Fruit fly (Drosophila melanogaster) whole organism: ENCODE data around the gene CG3546.

Experiments
- CG8478 ChIP-seq: fragments of >200 bp; optimal IDR thresholded peaks from 2 replicates; lab custom pipeline; 2018; ENCODE audit warnings: inconsistent platforms
- Dll ChIP-seq: fragments of >200 bp; optimal IDR thresholded peaks from 2 replicates; lab custom pipeline; 2017
- EcR ChIP-seq, 2 experiments: fragments of >200 bp; optimal IDR thresholded peaks; 2 replicates each; lab custom pipeline; 2017; ENCODE audit warnings: missing biosample characterization in 2 of 2, missing genetic modification characterization in 2 of 2, missing genetic modification reagents in 2 of 2
- pan ChIP-seq: fragments of >200 bp; optimal IDR thresholded peaks from 2 replicates; lab custom pipeline; 2017
- psq ChIP-seq: fragments of >200 bp; optimal IDR thresholded peaks from 2 replicates; lab custom pipeline; 2017
- usp ChIP-seq: fragments of >200 bp; optimal IDR thresholded peaks from 2 replicates; lab custom pipeline; 2017; ENCODE audit warnings: missing biosample characterization, missing genetic modification characterization, mixed read lengths

The CG3546 gene

dm6 chrX:4557772-4558171, at the start of gene CG3546:
TSS of gene CG3546 (plus strand) at chrX:4558072.
- TF ChIP-seq usp (GFP tag; lab: Kevin White, UChicago): no peak
- TF ChIP-seq EcR (GFP tag; optimal IDR thresholded peaks at IDR 0.05; lab: Kevin White, UChicago): no peak
- TF ChIP-seq Dll (lab: Kevin White, UChicago): no peak
- TF ChIP-seq pan (lab: Kevin White, UChicago): no peak
- TF ChIP-seq CG8478 (lab: Kevin White, UChicago): no peak
- TF ChIP-seq psq: no peak

DNA sequence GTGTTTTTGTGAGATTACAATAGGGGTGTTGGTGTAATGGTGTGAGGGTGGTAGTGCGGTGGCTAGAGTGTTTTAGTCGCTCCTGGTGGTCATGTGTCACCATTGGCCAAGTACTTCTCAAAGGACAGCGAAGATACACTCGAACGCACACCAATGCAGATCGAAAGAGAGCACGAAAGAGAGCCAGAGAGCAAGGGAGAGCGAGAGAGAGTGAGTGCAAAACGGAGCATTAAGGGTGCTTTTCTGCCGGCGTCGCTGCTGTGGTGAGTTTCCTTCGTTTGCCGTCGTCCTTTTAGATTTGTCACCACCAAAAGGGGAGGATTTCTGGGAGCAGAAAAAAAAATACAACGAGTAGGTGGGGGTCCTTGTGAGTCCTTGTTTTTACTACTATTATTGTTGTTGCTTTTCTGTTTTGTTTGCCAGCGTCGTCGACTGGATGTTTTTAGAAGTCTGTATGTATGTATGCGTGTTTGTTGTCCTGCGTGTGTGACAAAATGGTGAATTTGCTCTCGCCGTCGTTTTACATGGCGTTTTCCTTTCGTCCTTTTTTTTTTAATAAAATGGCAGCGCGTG, 49.7 kb upstream of the CG3546 start:
- no peak for TF ChIP-seq EcR (GFP tag; optimal IDR thresholded peaks at IDR 0.05; lab: Kevin White, UChicago)
- TF ChIP-seq Dll (lab: Kevin White, UChicago): peak; percentile 9
- no peak for TF ChIP-seq pan (lab: Kevin White, UChicago)

- TF ChIP-seq psq (no peak), usp (GFP tag; lab: Kevin White, UChicago) (no peak), pan (lab: Kevin White, UChicago) (no peak), CG8478 (lab: Kevin White, UChicago) (no peak), EcR (GFP tag; optimal IDR thresholded peaks at IDR 0.05; lab: Kevin White, UChicago) (no peak), Dll (lab: Kevin White, UChicago) (no peak)
These were observed 46.3 kb upstream of the CG3546 start for dm6 chrX:4511575-4511974.

- no peak for TF ChIP-seq usp (GFP tag; lab: Kevin White, UChicago)
- no peak for TF ChIP-seq psq
- no peak for TF ChIP-seq EcR (GFP tag; optimal IDR thresholded peaks at IDR 0.05; lab: Kevin White, UChicago)
- no peak for TF ChIP-seq Dll (lab: Kevin White, UChicago)
- TF ChIP-seq pan (lab: Kevin White, UChicago): no peak
- no peak for TF ChIP-seq CG8478 (lab: Kevin White, UChicago)
These were observed 37.0 kb upstream of the CG3546 start for dm6 chrX:4520879-4521278.

DNA sequence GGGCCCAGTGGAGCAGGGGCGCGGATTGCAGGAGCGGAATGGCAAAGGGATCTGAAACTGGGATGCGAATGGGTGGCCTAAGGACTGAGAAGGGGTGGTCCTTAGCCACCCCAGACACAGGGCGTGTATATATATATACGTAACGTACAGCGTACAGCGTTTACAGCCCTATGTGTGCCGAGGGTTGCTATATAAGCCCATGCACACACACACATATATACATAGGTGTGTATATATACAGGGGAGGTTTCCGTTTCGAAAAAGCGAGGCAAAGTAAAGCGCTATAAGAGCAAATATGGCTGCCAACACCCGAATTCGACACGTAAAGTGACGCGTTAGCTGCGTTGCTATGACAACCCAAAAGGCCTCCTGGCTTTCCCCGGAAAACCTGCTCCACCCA, 31.1 kb upstream of the CG3546 start:
- TF ChIP-seq CG8478 (lab: Kevin White, UChicago) (no peak), pan (lab: Kevin White, UChicago) (no peak), EcR (GFP tag; optimal IDR thresholded peaks at IDR 0.05; lab: Kevin White, UChicago) (no peak), psq (no peak), Dll (lab: Kevin White, UChicago) (no peak), usp (GFP tag; lab: Kevin White, UChicago) (no peak)

dm6 chrX:4529909-4530308, 28.0 kb upstream of the CG3546 start, which contains the start of gene CG3556:
TSS of gene CG3556 (plus strand) at chrX:4530231.
- no peak for TF ChIP-seq CG8478 (lab: Kevin White, UChicago)
- TF ChIP-seq pan (lab: Kevin White, UChicago): no peak
- TF ChIP-seq Dll (lab: Kevin White, UChicago): no peak
- TF ChIP-seq psq: no peak
- TF ChIP-seq EcR (GFP tag; optimal IDR thresholded peaks at IDR 0.05; lab: Kevin White, UChicago): no peak
- TF ChIP-seq usp (GFP tag; lab: Kevin White, UChicago): no peak

DNA sequence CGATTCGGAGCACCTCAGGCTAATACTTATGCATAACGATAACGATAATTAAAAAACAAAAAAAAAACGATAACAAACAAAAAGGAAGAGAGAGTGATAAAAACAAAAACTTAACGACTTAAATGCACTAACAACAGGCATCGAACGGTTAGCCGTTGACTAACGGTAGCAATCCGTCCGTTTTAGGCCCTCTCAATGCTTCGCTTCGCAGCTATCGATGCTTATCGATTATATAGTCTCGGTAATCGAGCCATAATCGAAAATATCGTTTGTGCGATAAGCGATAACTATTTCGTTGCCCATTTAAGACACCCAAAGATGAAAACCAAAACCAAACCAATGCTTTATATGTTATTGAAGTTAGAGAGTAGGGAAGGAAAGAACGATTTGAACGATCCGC, 23.9 kb upstream of the CG3546 start:
- TF ChIP-seq Dll (lab: Kevin White, UChicago) (no peak), psq (no peak), usp (GFP tag; lab: Kevin White, UChicago) (no peak), CG8478 (lab: Kevin White, UChicago) (no peak), pan (lab: Kevin White, UChicago) (no peak), EcR (GFP tag; optimal IDR thresholded peaks at IDR 0.05; lab: Kevin White, UChicago) (no peak)

DNA sequence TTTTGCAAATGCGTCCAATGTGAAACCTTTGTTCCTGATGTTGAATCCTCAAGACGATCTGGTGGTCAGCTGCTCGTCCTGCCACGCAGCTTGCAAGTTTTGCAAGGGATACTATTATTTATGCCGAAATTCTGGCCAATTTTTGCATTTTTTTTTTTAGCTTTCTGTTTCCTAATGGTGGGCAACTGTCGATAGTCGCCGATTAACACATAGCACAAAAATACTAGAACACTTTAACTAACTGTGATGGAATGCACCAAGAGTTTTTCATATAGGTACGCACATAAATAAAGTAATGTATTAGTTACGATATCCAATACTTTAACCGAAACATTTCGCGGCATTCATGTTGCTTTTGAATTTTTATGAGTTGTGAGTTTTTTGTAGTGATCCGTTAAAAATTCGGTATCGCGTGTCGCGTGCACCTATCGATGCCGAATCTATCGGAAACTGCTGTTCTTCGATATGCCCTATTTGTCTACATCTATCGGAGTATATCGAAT, 17.4 kb upstream of the CG3546 start, which contains the start of the genes rb and CHOp24:
rb (minus strand) TSS at position 197 of the 503 bp plus-strand sequence.
CHOp24 (plus strand) TSS at position 479 of the 503 bp plus-strand sequence.
- TF ChIP-seq EcR (GFP tag; optimal IDR thresholded peaks at IDR 0.05; lab: Kevin White, UChicago) (no peak), psq (no peak)

- TF ChIP-seq psq (no peak), usp (GFP tag; lab: Kevin White, UChicago) (no peak), pan (lab: Kevin White, UChicago) (no peak), EcR (GFP tag; optimal IDR thresholded peaks at IDR 0.05; lab: Kevin White, UChicago) (no peak), Dll (lab: Kevin White, UChicago) (no peak), CG8478 (lab: Kevin White, UChicago) (no peak)
These were observed 15.5 kb upstream of the CG3546 start, which contains the start of gene CG3568 for dm6 chrX:4542353-4542752. TSS of gene CG3568 (plus strand) at chrX:4542630.

DNA sequence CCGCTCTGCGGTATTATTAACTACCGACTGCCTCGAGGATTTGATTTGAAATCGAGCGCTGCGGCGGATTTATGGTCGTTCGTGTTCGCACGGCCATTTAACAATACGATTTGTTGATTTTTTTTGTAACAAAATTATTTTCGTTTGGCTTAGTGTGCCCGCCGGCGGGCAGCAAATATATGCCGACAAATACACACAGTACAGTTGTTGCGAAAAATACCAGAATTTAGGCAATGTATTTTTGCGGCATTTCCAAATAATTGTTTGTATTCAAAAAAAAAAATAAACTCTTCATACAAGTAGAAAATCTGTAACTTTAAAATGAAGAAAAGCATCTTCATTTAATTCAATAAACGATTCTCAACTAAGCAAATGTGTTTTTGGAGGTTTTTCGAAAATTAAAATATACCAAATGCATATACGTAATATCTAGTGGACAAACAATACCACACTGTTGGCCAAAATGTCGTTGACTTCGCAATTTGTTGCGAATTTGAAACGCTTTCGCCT, 9.2 kb upstream of the CG3546 start, which contains the start of the genes Usf and CG15912:
Usf (minus strand) TSS at position 184 of the 510 bp plus-strand sequence.
CG15912 (plus strand) TSS at position 460 of the 510 bp plus-strand sequence.
- TF ChIP-seq Dll (lab: Kevin White, UChicago): no peak
- TF ChIP-seq EcR (GFP tag; optimal IDR thresholded peaks at IDR 0.05; lab: Kevin White, UChicago): no peak
- TF ChIP-seq CG8478 (lab: Kevin White, UChicago): no peak
- no peak for TF ChIP-seq usp (GFP tag; lab: Kevin White, UChicago)
- TF ChIP-seq pan (lab: Kevin White, UChicago): no peak
- TF ChIP-seq psq: no peak

DNA sequence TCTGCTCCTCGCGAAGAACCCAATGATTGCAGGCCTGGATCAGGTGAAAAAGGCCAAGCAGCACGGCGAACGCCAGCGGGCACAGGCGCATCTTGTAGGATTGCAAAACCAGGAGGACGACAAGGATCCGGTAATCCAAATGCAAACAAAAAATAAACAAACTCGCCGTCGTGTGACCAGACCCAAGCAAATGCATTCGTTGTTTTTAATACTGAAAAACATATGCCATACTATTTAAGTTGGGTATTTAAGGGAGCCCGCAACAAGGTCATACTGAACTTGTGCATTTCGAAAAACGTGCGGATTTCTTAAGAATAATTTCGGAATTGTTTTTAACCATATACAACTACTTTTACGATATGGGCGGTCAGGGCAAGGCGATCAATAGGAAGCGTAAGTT, 6.2 kb upstream of the CG3546 start, which contains the start of the genes CG11436 and CG3527:
CG11436 (minus strand) TSS at position 162 of the 400 bp plus-strand sequence.
CG3527 (plus strand) TSS at position 257 of the 400 bp plus-strand sequence.
- TF ChIP-seq EcR (GFP tag; optimal IDR thresholded peaks at IDR 0.05; lab: Kevin White, UChicago) (no peak), CG8478 (lab: Kevin White, UChicago) (no peak), usp (GFP tag; lab: Kevin White, UChicago) (no peak), psq (no peak), pan (lab: Kevin White, UChicago) (no peak), Dll (lab: Kevin White, UChicago) (no peak)
